Worm (Caenorhabditis elegans) whole organism, L4/young adult: ENCODE measurements around the gene nduv-3.
"Not testable (repeated sequence)": the region's sequence is repeated elsewhere in the genome, so short reads cannot be mapped to it uniquely, and the experiment has no call there.

Source experiments
- W03F9.2 ChIP-seq: fragments of 150-350 bp; optimal IDR thresholded peaks from 2 replicates; lab custom pipeline; 2014; ENCODE audit warnings: missing biosample characterization, missing genetic modification characterization
- him-1 ChIP-seq: sonication (generic microtip); optimal IDR thresholded peaks from 2 replicates; lab custom pipeline; 2016; ENCODE audit warnings: missing genotype, missing genetic modification reagents, missing genetic modification characterization, missing compliant biosample characterization

DNA sequence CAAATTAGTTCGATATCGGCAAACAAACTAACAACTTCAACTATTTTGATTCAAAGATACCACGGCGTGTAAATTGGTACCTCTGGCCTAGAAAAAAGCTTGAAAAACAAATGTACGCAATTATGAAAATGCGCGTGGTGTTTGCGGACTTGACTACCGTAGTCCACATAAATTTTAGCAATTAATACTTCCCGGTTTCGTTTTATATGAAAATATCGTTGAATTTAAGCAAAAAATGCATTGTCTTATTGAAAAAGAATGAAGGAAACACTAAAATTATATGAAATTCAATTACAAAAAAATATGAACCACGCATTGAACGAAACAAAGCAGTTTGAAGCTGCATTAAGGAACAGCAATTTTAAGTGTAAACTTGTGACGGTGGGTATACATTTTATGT, 33.8 kb downstream of the nduv-3 start, which contains the start of gene gpx-4:
- not testable (repeated sequence) for TF ChIP-seq W03F9.2; him-1 (tag; lab: Kevin White, UChicago)
